Worm (Caenorhabditis elegans) whole organism, late embryonic: ENCODE measurements around the gene srx-119.

Source experiments
- C38D4.7 ChIP-seq: fragments of 200-800 bp; sonication (Bioruptor generic); optimal IDR thresholded peaks from 2 replicates; lab custom pipeline; 2018; ENCODE audit warnings: mild to moderate bottlenecking, missing genetic modification characterization, moderate library complexity, missing compliant biosample characterization
- F13H6.1 ChIP-seq: sonication (generic microtip); optimal IDR thresholded peaks from 2 replicates; lab custom pipeline; 2016; ENCODE audit warnings: missing genetic modification characterization, missing compliant biosample characterization
- K02D7.2 ChIP-seq: sonication (generic microtip); optimal IDR thresholded peaks from 2 replicates; lab custom pipeline; 2017; ENCODE audit warnings: mild to moderate bottlenecking, missing genetic modification characterization, missing compliant biosample characterization
- K09A11.1 ChIP-seq: sonication (generic microtip); optimal IDR thresholded peaks from 2 replicates; lab custom pipeline; 2017; ENCODE audit warnings: antibody characterized with exemption, mild to moderate bottlenecking, missing genetic modification characterization, missing compliant biosample characterization; ENCODE audit not compliant: insufficient read depth
- T23F11.4 ChIP-seq: fragments of 200-800 bp; sonication (Bioruptor generic); optimal IDR thresholded peaks from 2 replicates; lab custom pipeline; 2018; ENCODE audit warnings: mild to moderate bottlenecking, missing genetic modification characterization, missing compliant biosample characterization
- Y22D7AL.16 ChIP-seq: sonication (generic microtip); optimal IDR thresholded peaks from 2 replicates; lab custom pipeline; 2016; ENCODE audit warnings: missing genetic modification characterization, missing compliant biosample characterization
- ahr-1 ChIP-seq: sonication (generic microtip); optimal IDR thresholded peaks from 2 replicates; lab custom pipeline; 2016; ENCODE audit warnings: missing genetic modification characterization, missing compliant biosample characterization
- ceh-14 ChIP-seq: sonication (generic microtip); optimal IDR thresholded peaks from 2 replicates; lab custom pipeline; 2016; ENCODE audit warnings: missing genotype, missing genetic modification characterization, missing compliant biosample characterization
- ceh-18 ChIP-seq: sonication (generic microtip); optimal IDR thresholded peaks from 2 replicates; lab custom pipeline; 2016; ENCODE audit warnings: missing genetic modification characterization, missing compliant biosample characterization
- ceh-19 ChIP-seq: fragments of 200-800 bp; sonication (Bioruptor generic); optimal IDR thresholded peaks from 2 replicates; lab custom pipeline; 2018; ENCODE audit warnings: mild to moderate bottlenecking, missing genetic modification characterization, missing compliant biosample characterization
- ceh-22 ChIP-seq: sonication (generic microtip); optimal IDR thresholded peaks from 2 replicates; lab custom pipeline; 2017; ENCODE audit warnings: missing biosample characterization, missing genetic modification characterization
- ceh-30 ChIP-seq: fragments of 150-350 bp; optimal IDR thresholded peaks from 2 replicates; lab custom pipeline; 2014; ENCODE audit warnings: missing biosample characterization, missing genetic modification characterization
- ceh-31 ChIP-seq: sonication (generic microtip); optimal IDR thresholded peaks from 2 replicates; lab custom pipeline; 2016; ENCODE audit warnings: missing genetic modification characterization, missing compliant biosample characterization
- ceh-45 ChIP-seq: fragments of 200-800 bp; sonication (Bioruptor generic); IDR thresholded peaks from 2 replicates; pipeline ENCODE4 v1.3.6; 2022; ENCODE audit warnings: missing genetic modification reagents, missing genetic modification characterization, missing compliant biosample characterization
- ceh-48 ChIP-seq: sonication (generic microtip); optimal IDR thresholded peaks from 2 replicates; lab custom pipeline; 2016; ENCODE audit warnings: missing genetic modification characterization, inconsistent platforms, missing compliant biosample characterization
- ceh-9 ChIP-seq: sonication (generic microtip); optimal IDR thresholded peaks from 2 replicates; lab custom pipeline; 2016; ENCODE audit warnings: mild to moderate bottlenecking, missing genetic modification characterization, inconsistent platforms, missing compliant biosample characterization
- che-1 ChIP-seq: sonication (generic microtip); optimal IDR thresholded peaks from 2 replicates; lab custom pipeline; 2016; ENCODE audit warnings: mild to moderate bottlenecking, missing genetic modification characterization, missing compliant biosample characterization
- dmd-4 ChIP-seq: sonication (generic microtip); optimal IDR thresholded peaks from 2 replicates; lab custom pipeline; 2016; ENCODE audit warnings: borderline replicate concordance, missing genetic modification characterization, missing compliant biosample characterization
- dve-1 ChIP-seq: sonication (generic microtip); optimal IDR thresholded peaks from 2 replicates; lab custom pipeline; 2017; ENCODE audit warnings: antibody characterized with exemption, mild to moderate bottlenecking, missing genetic modification characterization, missing compliant biosample characterization
- elt-2 ChIP-seq: sonication (generic microtip); optimal IDR thresholded peaks from 2 replicates; lab custom pipeline; 2016; ENCODE audit warnings: missing genetic modification reagents, missing genetic modification characterization, missing compliant biosample characterization
- elt-4 ChIP-seq: sonication (generic microtip); optimal IDR thresholded peaks from 2 replicates; lab custom pipeline; 2016; ENCODE audit warnings: missing genetic modification characterization, missing compliant biosample characterization
- eyg-1 ChIP-seq: sonication (generic microtip); optimal IDR thresholded peaks from 2 replicates; lab custom pipeline; 2016; ENCODE audit warnings: missing genotype, missing genetic modification characterization, missing compliant biosample characterization
- fax-1 ChIP-seq: sonication (generic microtip); optimal IDR thresholded peaks from 2 replicates; lab custom pipeline; 2016; ENCODE audit warnings: missing genotype, missing genetic modification characterization, missing compliant biosample characterization
- hlh-15 ChIP-seq: sonication (generic microtip); optimal IDR thresholded peaks from 2 replicates; lab custom pipeline; 2016; ENCODE audit warnings: missing genetic modification characterization, missing compliant biosample characterization
- hlh-30 ChIP-seq: sonication (generic microtip); optimal IDR thresholded peaks from 2 replicates; lab custom pipeline; 2017; ENCODE audit warnings: antibody characterized with exemption, missing genetic modification characterization, missing compliant biosample characterization; ENCODE audit not compliant: insufficient read depth
- hlh-6 ChIP-seq: sonication (generic microtip); optimal IDR thresholded peaks from 2 replicates; lab custom pipeline; 2016; ENCODE audit warnings: missing genotype, missing genetic modification characterization, missing compliant biosample characterization
- lim-6 ChIP-seq: sonication (generic microtip); optimal IDR thresholded peaks from 2 replicates; lab custom pipeline; 2016; ENCODE audit warnings: missing genetic modification characterization, missing compliant biosample characterization
- madf-2 ChIP-seq: sonication (generic microtip); optimal IDR thresholded peaks from 2 replicates; lab custom pipeline; 2017; ENCODE audit warnings: missing genetic modification characterization, missing compliant biosample characterization
- nhr-11 ChIP-seq: fragments of 150-350 bp; optimal IDR thresholded peaks from 2 replicates; lab custom pipeline; 2014; ENCODE audit warnings: missing biosample characterization, missing genetic modification characterization
- npax-4 ChIP-seq: sonication (generic microtip); optimal IDR thresholded peaks from 2 replicates; lab custom pipeline; 2016; ENCODE audit warnings: missing genetic modification characterization, missing compliant biosample characterization
- pag-3 ChIP-seq: sonication (generic microtip); optimal IDR thresholded peaks from 2 replicates; lab custom pipeline; 2016; ENCODE audit warnings: missing compliant biosample characterization, missing genetic modification characterization, borderline replicate concordance
- pat-9 ChIP-seq: fragments of 200-800 bp; sonication (Bioruptor generic); optimal IDR thresholded peaks from 2 replicates; lab custom pipeline; 2018; ENCODE audit warnings: mild to moderate bottlenecking, missing genetic modification characterization, moderate library complexity, missing compliant biosample characterization
- pha-2 ChIP-seq: sonication (generic microtip); optimal IDR thresholded peaks from 2 replicates; lab custom pipeline; 2017; ENCODE audit warnings: mild to moderate bottlenecking, missing genetic modification characterization, missing compliant biosample characterization
- pha-4 ChIP-seq: fragments of 150-350 bp; optimal IDR thresholded peaks from 2 replicates; lab custom pipeline; 2018; ENCODE audit warnings: missing biosample characterization, missing genetic modification reagents, missing genetic modification characterization
- pqm-1 ChIP-seq: sonication (generic microtip); optimal IDR thresholded peaks from 2 replicates; lab custom pipeline; 2016; ENCODE audit warnings: missing genetic modification characterization, missing compliant biosample characterization
- pros-1 ChIP-seq: fragments of 150-350 bp; optimal IDR thresholded peaks from 2 replicates; lab custom pipeline; 2014; ENCODE audit warnings: missing biosample characterization, missing genetic modification reagents, missing genetic modification characterization
- rnt-1 ChIP-seq: sonication (generic microtip); optimal IDR thresholded peaks from 2 replicates; lab custom pipeline; 2016; ENCODE audit warnings: missing genetic modification characterization, missing compliant biosample characterization
- sdc-2 ChIP-seq: sonication (generic microtip); optimal IDR thresholded peaks from 2 replicates; lab custom pipeline; 2016; ENCODE audit warnings: missing genotype, missing genetic modification characterization, missing compliant biosample characterization
- sox-2 ChIP-seq: fragments of 200-800 bp; sonication (Bioruptor generic); IDR thresholded peaks from 2 replicates; pipeline ENCODE4 v1.3.6; 2022; ENCODE audit warnings: missing genetic modification reagents, missing genetic modification characterization, missing compliant biosample characterization
- sox-4 ChIP-seq: sonication (generic microtip); optimal IDR thresholded peaks from 2 replicates; lab custom pipeline; 2017; ENCODE audit warnings: mild to moderate bottlenecking, missing genetic modification characterization, inconsistent platforms, missing compliant biosample characterization
- syd-9 ChIP-seq: sonication (generic microtip); optimal IDR thresholded peaks from 2 replicates; lab custom pipeline; 2016; ENCODE audit warnings: mild to moderate bottlenecking, missing genetic modification characterization, moderate library complexity, missing compliant biosample characterization
- tbx-2 ChIP-seq: sonication (generic microtip); optimal IDR thresholded peaks from 2 replicates; lab custom pipeline; 2016; ENCODE audit warnings: missing genetic modification characterization, missing compliant biosample characterization
- tbx-7 ChIP-seq: sonication (generic microtip); optimal IDR thresholded peaks from 2 replicates; lab custom pipeline; 2016; ENCODE audit warnings: missing genotype, missing genetic modification characterization, missing compliant biosample characterization
- unc-3 ChIP-seq, 2 experiments: fragments of 200-800 bp in 1 of 2; sonication (Bioruptor generic) in 1 of 2; sonication (generic microtip) in 1 of 2; conservative IDR thresholded peaks in 1 of 2; optimal IDR thresholded peaks in 1 of 2; 2 replicates each; pipeline versions ENCODE4 v1.3.6 to Lab custom; 2016 to 2022; ENCODE audit warnings: missing compliant biosample characterization in 2 of 2, missing genetic modification characterization in 2 of 2, missing genetic modification reagents in 1 of 2
- unc-42 ChIP-seq: sonication (generic microtip); optimal IDR thresholded peaks from 2 replicates; lab custom pipeline; 2016; ENCODE audit warnings: missing genotype, missing genetic modification characterization, missing compliant biosample characterization
- zip-5 ChIP-seq: sonication (generic microtip); optimal IDR thresholded peaks from 2 replicates; lab custom pipeline; 2016; ENCODE audit warnings: missing genetic modification characterization, missing compliant biosample characterization
- ztf-16 ChIP-seq: sonication (generic microtip); optimal IDR thresholded peaks from 2 replicates; lab custom pipeline; 2017; ENCODE audit warnings: missing genetic modification characterization, missing compliant biosample characterization

srx-119 gene

ce11 chrII:12494556-12495131, 33.4 kb upstream of the srx-119 start, which contains the start of gene col-85 (continued):
- TF ChIP-seq che-1 (tag; lab: Kevin White, UChicago) (peak; percentile 93), madf-2 (tag; lab: Kevin White, UChicago) (peak; percentile 93), sox-4 (tag; lab: Kevin White, UChicago) (peak; percentile 97), ceh-18 (tag; lab: Kevin White, UChicago) (peak; percentile 86), rnt-1 (tag; lab: Kevin White, UChicago) (peak; percentile 89), sdc-2 (tag; lab: Kevin White, UChicago) (peak; percentile 89), K09A11.1 (tag; lab: Kevin White, UChicago) (peak; percentile 88), pag-3 (tag; lab: Kevin White, UChicago) (peak; percentile 89), hlh-15 (tag; lab: Kevin White, UChicago) (peak; percentile 91), F13H6.1 (tag; lab: Kevin White, UChicago) (peak; percentile 85), pha-4 (no peak), nhr-11 (tag; lab: Kevin White, UChicago) (no peak), sox-2 (GFP tag; lab: Robert Waterston, UW) (peak; percentile 92), lim-6 (peak; percentile 84), unc-3 (GFP tag; conservative IDR thresholded peaks at IDR 0.05; lab: Robert Waterston, UW) (peak; percentile 94), unc-3 (tag; optimal IDR thresholded peaks at IDR 0.05; lab: Kevin White, UChicago) (peak; percentile 94), ceh-19 (GFP tag; lab: Kevin White, UChicago) (peak; percentile 94), ceh-14 (tag; lab: Kevin White, UChicago) (peak; percentile 96), pros-1 (tag; lab: Kevin White, UChicago) (no peak), hlh-6 (peak; percentile 95), tbx-7 (tag; lab: Kevin White, UChicago) (peak; percentile 43), elt-4 (tag; lab: Kevin White, UChicago) (no peak), npax-4 (tag; lab: Kevin White, UChicago) (peak; percentile 88), pqm-1 (tag; lab: Kevin White, UChicago) (peak; percentile 86), syd-9 (tag; lab: Kevin White, UChicago) (peak; percentile 93), pat-9 (tag; lab: Kevin White, UChicago) (peak; percentile 94), zip-5 (tag; lab: Kevin White, UChicago) (peak; percentile 83), eyg-1 (tag; lab: Kevin White, UChicago) (peak; percentile 68), pha-2 (tag; lab: Kevin White, UChicago) (peak; percentile 94), ceh-31 (tag; lab: Kevin White, UChicago) (peak; percentile 86), dmd-4 (tag; lab: Kevin White, UChicago) (peak; percentile 94), fax-1 (tag; lab: Kevin White, UChicago) (peak; percentile 88), ceh-22 (tag; lab: Kevin White, UChicago) (no peak), elt-2 (peak; percentile 96), Y22D7AL.16 (tag; lab: Kevin White, UChicago) (peak; percentile 94), hlh-30 (peak; percentile 46), tbx-2 (peak; percentile 92), ceh-30 (tag; lab: Kevin White, UChicago) (peak; percentile 3), dve-1 (tag; lab: Kevin White, UChicago) (peak; percentile 81), ceh-48 (tag; lab: Kevin White, UChicago) (peak; percentile 86)

- TF ChIP-seq ahr-1 (no peak), rnt-1 (tag; lab: Kevin White, UChicago) (no peak), C38D4.7 (GFP tag; lab: Kevin White, UChicago) (no peak), ceh-9 (tag; lab: Kevin White, UChicago) (no peak), hlh-30 (no peak), dve-1 (tag; lab: Kevin White, UChicago) (no peak), nhr-11 (tag; lab: Kevin White, UChicago) (no peak), unc-42 (tag; lab: Kevin White, UChicago) (no peak), unc-3 (GFP tag; conservative IDR thresholded peaks at IDR 0.05; lab: Robert Waterston, UW) (no peak), unc-3 (tag; optimal IDR thresholded peaks at IDR 0.05; lab: Kevin White, UChicago) (no peak), sox-4 (tag; lab: Kevin White, UChicago) (no peak), hlh-15 (tag; lab: Kevin White, UChicago) (no peak), ceh-45 (no peak), K02D7.2 (tag; lab: Kevin White, UChicago) (no peak), T23F11.4 (no peak), lim-6 (no peak), tbx-2 (no peak), ztf-16 (no peak)
These were observed 31.1 kb upstream of the srx-119 start, which contains the start of gene T21B4.3 for ce11 chrII:12496981-12497380. Gene T21B4.3 (minus strand): TSS chrII:12497081.
